Worm (Caenorhabditis elegans) whole organism, L4 larva: ENCODE results near the gene K05F1.9.
A peak's percentile ranks its signal among the peaks of the same experiment; 100 is the strongest.

Source experiments
- D1046.2 ChIP-seq: fragments of 200-800 bp; sonication (Bioruptor generic); IDR thresholded peaks from 2 replicates; pipeline ENCODE4 v1.3.6; 2022; ENCODE audit warnings: missing genetic modification characterization, missing compliant biosample characterization
- F10B5.3 ChIP-seq: sonication (generic microtip); optimal IDR thresholded peaks from 2 replicates; lab custom pipeline; 2016; ENCODE audit warnings: mild to moderate bottlenecking, missing genetic modification characterization, missing compliant biosample characterization
- T20F7.1 ChIP-seq: fragments of 200-800 bp; sonication (Bioruptor generic); optimal IDR thresholded peaks from 2 replicates; lab custom pipeline; 2018; ENCODE audit warnings: mild to moderate bottlenecking, missing genetic modification characterization, missing compliant biosample characterization
- Y105C5A.15 ChIP-seq: fragments of 200-800 bp; sonication (Bioruptor generic); IDR thresholded peaks from 2 replicates; pipeline ENCODE4 v1.3.6; 2022; ENCODE audit warnings: missing genetic modification characterization, missing compliant biosample characterization
- aha-1 ChIP-seq: fragments of 150-350 bp; peaks from one replicate; lab custom pipeline; 2014; ENCODE audit warnings: missing biosample characterization, missing genetic modification characterization
- ama-1 ChIP-seq: fragments of 150-350 bp; optimal IDR thresholded peaks from 2 replicates; lab custom pipeline; 2014; ENCODE audit warnings: inconsistent platforms, mixed read lengths
- arid-1 ChIP-seq: fragments of 200-800 bp; sonication (Bioruptor generic); conservative IDR thresholded peaks from 2 replicates; pipeline ENCODE4 v1.3.6; 2022; ENCODE audit warnings: missing genetic modification reagents, missing genetic modification characterization, missing compliant biosample characterization
- attf-4 ChIP-seq: sonication (generic microtip); optimal IDR thresholded peaks from 3 replicates; lab custom pipeline; 2017; ENCODE audit warnings: missing biosample characterization, missing genetic modification characterization
- ceh-20 ChIP-seq: fragments of 200-800 bp; sonication (Bioruptor generic); IDR thresholded peaks from 2 replicates; pipeline ENCODE4 v1.3.6; 2022; ENCODE audit warnings: missing genetic modification reagents, missing genetic modification characterization, missing compliant biosample characterization
- ceh-28 ChIP-seq: fragments of 150-350 bp; optimal IDR thresholded peaks from 2 replicates; lab custom pipeline; 2014; ENCODE audit warnings: missing biosample characterization, missing genetic modification reagents, missing genetic modification characterization
- ceh-82 ChIP-seq: sonication (generic microtip); optimal IDR thresholded peaks from 2 replicates; lab custom pipeline; 2017; ENCODE audit warnings: missing biosample characterization, missing genetic modification characterization
- ces-1 ChIP-seq: fragments of 150-350 bp; sonication (generic microtip); optimal IDR thresholded peaks from 4 replicates; lab custom pipeline; 2014; ENCODE audit warnings: missing biosample characterization, missing genetic modification reagents, missing genetic modification characterization
- dmd-8 ChIP-seq: fragments of 200-800 bp; sonication (Bioruptor generic); IDR thresholded peaks from 2 replicates; pipeline ENCODE4 v1.3.6; 2022; ENCODE audit warnings: missing genetic modification characterization, missing compliant biosample characterization
- egl-43 ChIP-seq: fragments of 200-800 bp; sonication (Bioruptor generic); IDR thresholded peaks from 2 replicates; pipeline ENCODE4 v1.3.6; 2022; ENCODE audit warnings: missing genetic modification reagents, missing genetic modification characterization, missing compliant biosample characterization
- fos-1 ChIP-seq: fragments of 150-350 bp; optimal IDR thresholded peaks from 2 replicates; lab custom pipeline; 2014; ENCODE audit warnings: missing biosample characterization, missing genetic modification characterization
- lin-13 ChIP-seq: fragments of 150-350 bp; optimal IDR thresholded peaks from 2 replicates; lab custom pipeline; 2014; ENCODE audit warnings: missing biosample characterization, missing genetic modification reagents, missing genetic modification characterization
- lin-29 ChIP-seq: fragments of 200-800 bp; sonication (Bioruptor generic); IDR thresholded peaks from 2 replicates; pipeline ENCODE4 v1.3.6; 2022; ENCODE audit warnings: missing genetic modification reagents, missing genetic modification characterization, missing compliant biosample characterization
- lin-38 ChIP-seq: fragments of 200-800 bp; sonication (Bioruptor generic); IDR thresholded peaks from 2 replicates; pipeline ENCODE4 v1.3.6; 2022; ENCODE audit warnings: missing genetic modification reagents, missing genetic modification characterization, missing compliant biosample characterization
- lin-39 ChIP-seq: fragments of 150-350 bp; optimal IDR thresholded peaks from 2 replicates; lab custom pipeline; 2014; ENCODE audit warnings: missing biosample characterization, missing genetic modification reagents, missing genetic modification characterization
- lir-3 ChIP-seq: sonication (generic microtip); optimal IDR thresholded peaks from 2 replicates; lab custom pipeline; 2016; ENCODE audit warnings: mild to moderate bottlenecking, missing genetic modification characterization, missing compliant biosample characterization
- mdl-1 ChIP-seq, 2 experiments: fragments of 150-350 bp in 1 of 2; sonication (generic microtip) in 1 of 2; optimal IDR thresholded peaks; 2 replicates each; lab custom pipeline; 2014 to 2017; ENCODE audit warnings: missing biosample characterization in 2 of 2, missing genetic modification characterization in 2 of 2
- mdt-29 ChIP-seq: fragments of 200-800 bp; sonication (Bioruptor generic); IDR thresholded peaks from 2 replicates; pipeline ENCODE4 v1.3.6; 2022; ENCODE audit warnings: missing genetic modification reagents, missing genetic modification characterization, missing compliant biosample characterization
- mep-1 ChIP-seq: fragments of 150-350 bp; sonication (generic microtip); optimal IDR thresholded peaks from 3 replicates; lab custom pipeline; 2014; ENCODE audit warnings: missing biosample characterization, missing genetic modification characterization
- mes-2 ChIP-seq: sonication (generic microtip); optimal IDR thresholded peaks from 2 replicates; lab custom pipeline; 2016; ENCODE audit warnings: missing genotype, mild to moderate bottlenecking, missing genetic modification characterization, missing compliant biosample characterization; ENCODE audit not compliant: poor library complexity, severe bottlenecking
- mxl-2 ChIP-seq: fragments of 200-800 bp; sonication (Bioruptor generic); conservative IDR thresholded peaks from 2 replicates; pipeline ENCODE4 v1.3.6; 2022; ENCODE audit warnings: missing genetic modification reagents, missing genetic modification characterization, missing compliant biosample characterization
- mxl-3 ChIP-seq: fragments of 200-800 bp; sonication (Bioruptor generic); optimal IDR thresholded peaks from 2 replicates; lab custom pipeline; 2018; ENCODE audit warnings: mild to moderate bottlenecking, missing genetic modification characterization, missing compliant biosample characterization
- nhr-111 ChIP-seq: fragments of 200-800 bp; sonication (Bioruptor generic); optimal IDR thresholded peaks from 2 replicates; lab custom pipeline; 2018; ENCODE audit warnings: mild to moderate bottlenecking, missing genetic modification characterization, missing compliant biosample characterization
- nhr-25 ChIP-seq: sonication (generic microtip); optimal IDR thresholded peaks from 2 replicates; lab custom pipeline; 2017; ENCODE audit warnings: missing genetic modification characterization, mild to moderate bottlenecking, missing compliant biosample characterization, antibody characterized with exemption, moderate library complexity, borderline replicate concordance; ENCODE audit not compliant: insufficient read depth
- nhr-48 ChIP-seq: sonication (generic microtip); optimal IDR thresholded peaks from 2 replicates; lab custom pipeline; 2016; ENCODE audit warnings: mild to moderate bottlenecking, missing genetic modification characterization, missing compliant biosample characterization
- nhr-6 ChIP-seq: fragments of 150-350 bp; optimal IDR thresholded peaks from 2 replicates; lab custom pipeline; 2014; ENCODE audit warnings: missing biosample characterization, missing genetic modification characterization
- nhr-76 ChIP-seq: fragments of 150-350 bp; optimal IDR thresholded peaks from 2 replicates; lab custom pipeline; 2014; ENCODE audit warnings: missing biosample characterization, missing genetic modification characterization
- nhr-77 ChIP-seq: fragments of 150-350 bp; optimal IDR thresholded peaks from 2 replicates; lab custom pipeline; 2014; ENCODE audit warnings: missing biosample characterization, missing genetic modification characterization
- pqm-1 ChIP-seq: sonication (generic microtip); optimal IDR thresholded peaks from 2 replicates; lab custom pipeline; 2017; ENCODE audit warnings: missing biosample characterization, missing genetic modification characterization
- saeg-2 ChIP-seq: fragments of 200-800 bp; sonication (Bioruptor generic); IDR thresholded peaks from 2 replicates; pipeline ENCODE4 v1.3.6; 2022; ENCODE audit warnings: missing genetic modification reagents, missing genetic modification characterization, missing compliant biosample characterization
- set-16 ChIP-seq: fragments of 200-800 bp; sonication (Bioruptor generic); IDR thresholded peaks from 2 replicates; pipeline ENCODE4 v1.3.6; 2022; ENCODE audit warnings: missing genetic modification reagents, missing genetic modification characterization, missing compliant biosample characterization
- skn-1 ChIP-seq: fragments of 150-350 bp; optimal IDR thresholded peaks from 2 replicates; lab custom pipeline; 2014; ENCODE audit warnings: missing biosample characterization, missing genetic modification characterization
- spr-1 ChIP-seq: sonication (generic microtip); optimal IDR thresholded peaks from 2 replicates; lab custom pipeline; 2016; ENCODE audit warnings: mild to moderate bottlenecking, missing genetic modification characterization, missing compliant biosample characterization
- spr-3 ChIP-seq: fragments of 200-800 bp; sonication (Bioruptor generic); optimal IDR thresholded peaks from 2 replicates; lab custom pipeline; 2018; ENCODE audit warnings: mild to moderate bottlenecking, missing genetic modification characterization, missing compliant biosample characterization
- unc-130 ChIP-seq: sonication (generic microtip); optimal IDR thresholded peaks from 2 replicates; lab custom pipeline; 2016; ENCODE audit warnings: missing genetic modification reagents, missing genetic modification characterization, missing compliant biosample characterization
- unc-62 ChIP-seq, 3 experiments: fragments of 150-350 bp in 1 of 3; sonication (generic microtip); optimal IDR thresholded peaks in 2 of 3; peaks in 1 of 3; 1 replicate in 1 of 3; 2 replicates in 2 of 3; lab custom pipeline; 2014 to 2017; ENCODE audit warnings: missing biosample characterization in 3 of 3, missing genetic modification characterization in 3 of 3, missing genetic modification reagents in 3 of 3, missing genotype in 1 of 3
- vab-7 ChIP-seq: fragments of 200-800 bp; sonication (Bioruptor generic); IDR thresholded peaks from 2 replicates; pipeline ENCODE4 v1.3.6; 2022; ENCODE audit warnings: missing genetic modification reagents, missing genetic modification characterization, missing compliant biosample characterization
- zfp-2 ChIP-seq: sonication (generic microtip); optimal IDR thresholded peaks from 2 replicates; lab custom pipeline; 2016; ENCODE audit warnings: mild to moderate bottlenecking, missing genetic modification characterization, missing compliant biosample characterization
- zfp-3 ChIP-seq: fragments of 200-800 bp; sonication (Bioruptor generic); conservative IDR thresholded peaks from 2 replicates; pipeline ENCODE4 v1.3.6; 2022; ENCODE audit warnings: missing genetic modification reagents, missing genetic modification characterization, missing compliant biosample characterization
- ztf-7 ChIP-seq: fragments of 150-350 bp; optimal IDR thresholded peaks from 2 replicates; lab custom pipeline; 2014; ENCODE audit warnings: missing biosample characterization, missing genetic modification characterization

The K05F1.9 gene

DNA sequence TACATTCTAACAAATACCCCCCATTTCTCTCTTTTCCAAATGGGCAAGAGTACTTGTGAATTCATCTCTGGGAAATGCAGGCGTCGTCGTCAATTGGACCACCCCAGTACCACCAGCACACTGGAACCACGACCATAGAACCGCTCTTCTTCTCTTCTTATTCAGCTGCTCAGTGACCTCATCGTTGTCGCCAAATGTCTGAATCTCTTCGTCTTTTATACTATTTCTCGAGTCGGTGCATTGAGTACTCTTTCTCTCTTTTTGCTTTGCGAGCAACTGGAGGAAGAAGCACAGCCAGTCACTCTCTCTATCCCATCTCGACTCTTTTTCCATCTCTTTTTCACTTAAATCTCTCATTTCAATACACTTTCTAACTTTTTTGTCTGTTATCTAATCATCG lies 21.1 kb downstream of the K05F1.9 start (continued):
- TF ChIP-seq spr-3 (GFP tag; lab: Kevin White, UChicago), result no peak
- no peak for TF ChIP-seq saeg-2 (GFP tag; lab: Robert Waterston, UW)
- no peak for TF ChIP-seq nhr-76
- no peak for TF ChIP-seq nhr-77
- no peak for TF ChIP-seq ces-1 (GFP tag; lab: Kevin White, UChicago)
- TF ChIP-seq nhr-6 (tag; lab: Kevin White, UChicago), result no peak
- no peak for TF ChIP-seq lin-39
- peak; percentile 37 for TF ChIP-seq mes-2 (tag; lab: Kevin White, UChicago)
- TF ChIP-seq T20F7.1, result no peak

- no peak for TF ChIP-seq spr-1 (tag; lab: Kevin White, UChicago)
- TF ChIP-seq mdt-29, result no peak
- TF ChIP-seq mep-1 (tag; lab: Kevin White, UChicago), result no peak
- no peak for TF ChIP-seq nhr-25
- no peak for TF ChIP-seq ceh-20
- no peak for TF ChIP-seq mdl-1 (tag; optimal IDR thresholded peaks at IDR 0.05; lab: Kevin White, UChicago)
- no peak for TF ChIP-seq ama-1 (lab: Kevin White, UChicago)
- TF ChIP-seq ztf-7, result no peak
- no peak for TF ChIP-seq lin-38 (GFP tag; lab: Robert Waterston, UW)
- TF ChIP-seq F10B5.3, result no peak
- TF ChIP-seq fos-1 (tag; lab: Kevin White, UChicago), result no peak
- TF ChIP-seq, all 104 proteins: peak for 0
Observed at ce11 chrII:5777372-5777771, 23.6 kb downstream of the K05F1.9 start.

ce11 chrII:5774879-5775278 lies 26.1 kb downstream of the K05F1.9 start:
- no peak for TF ChIP-seq ces-1 (GFP tag; lab: Kevin White, UChicago)
- no peak for TF ChIP-seq pqm-1
- no peak for TF ChIP-seq mxl-2 (GFP tag; lab: Robert Waterston, UW)
- no peak for TF ChIP-seq nhr-25
- TF ChIP-seq skn-1, result no peak
- TF ChIP-seq nhr-111 (GFP tag; lab: Kevin White, UChicago), result no peak
- TF ChIP-seq ceh-82 (tag; lab: Kevin White, UChicago), result no peak
- no peak for TF ChIP-seq mes-2 (tag; lab: Kevin White, UChicago)
- no peak for TF ChIP-seq Y105C5A.15 (GFP tag; lab: Robert Waterston, UW)

ce11 chrII:5774120-5774519 lies 26.9 kb downstream of the K05F1.9 start, which contains the start of the genes dmd-5 and F10C1.1:
TSS of gene dmd-5 (minus strand) at chrII:5774220.
TSS of gene F10C1.1 (plus strand) at chrII:5774229.
- TF ChIP-seq aha-1 (no peak), egl-43 (GFP tag; lab: Robert Waterston, UW) (no peak), zfp-2 (no peak), attf-4 (no peak), D1046.2 (GFP tag; lab: Robert Waterston, UW) (no peak), unc-62 (GFP tag; optimal IDR thresholded peaks at IDR 0.05 in 1 of 2; lab: Kevin White, UChicago) (peak in 1 of 2 experiments; percentile 20), unc-62 (tag; optimal IDR thresholded peaks at IDR 0.05; lab: Kevin White, UChicago) (no peak)

DNA sequence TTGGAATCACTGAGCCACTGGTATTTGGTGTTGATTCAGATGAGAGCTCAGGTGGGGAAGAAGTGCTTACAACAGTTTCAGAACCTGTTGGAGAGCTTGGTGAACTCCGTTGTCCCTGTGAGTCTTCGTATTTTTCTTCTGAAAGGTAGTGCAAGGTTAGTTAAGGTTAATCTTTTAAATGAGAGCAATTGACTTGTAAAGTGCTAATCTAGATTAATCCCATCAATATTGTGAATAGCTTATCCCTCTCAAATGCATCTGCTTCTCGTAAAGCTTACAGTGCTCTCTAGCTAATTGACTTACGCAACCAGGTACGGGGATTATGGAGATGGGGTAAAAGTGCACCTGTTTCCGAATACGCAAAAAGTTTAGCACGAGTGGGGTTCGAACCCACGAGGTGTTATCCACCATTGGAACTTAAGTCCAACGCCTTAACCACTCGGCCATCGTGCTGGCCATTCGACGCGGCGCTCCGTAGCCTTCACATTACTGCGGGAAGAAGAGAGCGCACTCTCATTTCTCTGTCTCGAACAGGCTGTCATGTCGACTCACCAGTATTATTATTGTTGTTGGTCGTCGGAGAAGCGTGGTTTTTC lies 28.3 kb downstream of the K05F1.9 start:
- TF ChIP-seq nhr-48 (tag; lab: Kevin White, UChicago) (peak; percentile 24), mxl-3 (GFP tag; lab: Kevin White, UChicago) (peak; percentile 57), unc-62 (GFP tag; optimal IDR thresholded peaks at IDR 0.05 in 1 of 2; lab: Kevin White, UChicago) (peak in 1 of 2 experiments; percentile 93), unc-62 (tag; optimal IDR thresholded peaks at IDR 0.05; lab: Kevin White, UChicago) (no peak), zfp-3 (0 out of 2 replicates have a peak, but pooled peaks have one; percentile 54), vab-7 (GFP tag; lab: Robert Waterston, UW) (peak; percentile 73), nhr-77 (no peak), set-16 (peak; percentile 33; the same call in 1 of the 2 replicates), lin-29 (GFP tag; lab: Robert Waterston, UW) (0 out of 2 replicates have a peak, but pooled peaks have one; percentile 27), lir-3 (tag; lab: Kevin White, UChicago) (no peak), ceh-28 (no peak), mep-1 (tag; lab: Kevin White, UChicago) (peak; percentile 62), dmd-8 (GFP tag; lab: Robert Waterston, UW) (peak; percentile 67; the same call in 1 of the 2 replicates), arid-1 (GFP tag; lab: Robert Waterston, UW) (peak; percentile 72), lin-13 (peak; percentile 48), skn-1 (no peak), unc-130 (peak; percentile 49), ceh-82 (tag; lab: Kevin White, UChicago) (no peak)
